Worm (Caenorhabditis elegans): ENCODE data around the gene henn-1.

henn-1 gene

ce11 chrIII:8232634-8233033 lies at the start of gene henn-1:
Gene henn-1 (plus strand): TSS chrIII:8232651.
- TF ChIP-seq nhr-28 (tag; optimal IDR thresholded peaks at IDR 0.05) (no peak), unc-120 (tag; optimal IDR thresholded peaks at IDR 0.05; ENCODE audit: poor library complexity, severe bottlenecking) (no peak), nhr-76 (tag; optimal IDR thresholded peaks at IDR 0.05) (no peak), mab-5 (tag; optimal IDR thresholded peaks at IDR 0.05) (no peak), ztf-11 (tag; optimal IDR thresholded peaks at IDR 0.05) (no peak), ham-2 (GFP tag; optimal IDR thresholded peaks at IDR 0.05) (no peak), lsy-2 (tag; optimal IDR thresholded peaks at IDR 0.05) (no peak), pha-4 (tag; optimal IDR thresholded peaks at IDR 0.05) (no peak), ceh-39 (tag; optimal IDR thresholded peaks at IDR 0.05) (no peak), cnd-1 (tag; optimal IDR thresholded peaks at IDR 0.05) (no peak), sptf-1 (tag; optimal IDR thresholded peaks at IDR 0.05) (no peak), ceh-43 (GFP tag; optimal IDR thresholded peaks at IDR 0.05) (no peak), mep-1 (tag; optimal IDR thresholded peaks at IDR 0.05) (no peak), flh-1 (GFP tag; optimal IDR thresholded peaks at IDR 0.05) (no peak), blmp-1 (tag; optimal IDR thresholded peaks at IDR 0.05) (no peak), mls-2 (tag; optimal IDR thresholded peaks at IDR 0.05) (no peak), drap-1 (GFP tag; optimal IDR thresholded peaks at IDR 0.05) (no peak), zip-8 (tag; optimal IDR thresholded peaks at IDR 0.05) (no peak), hlh-1 (tag; optimal IDR thresholded peaks at IDR 0.05) (no peak), elt-1 (tag; optimal IDR thresholded peaks at IDR 0.05; ENCODE audit: borderline replicate concordance, insufficient read depth) (no peak)

DNA sequence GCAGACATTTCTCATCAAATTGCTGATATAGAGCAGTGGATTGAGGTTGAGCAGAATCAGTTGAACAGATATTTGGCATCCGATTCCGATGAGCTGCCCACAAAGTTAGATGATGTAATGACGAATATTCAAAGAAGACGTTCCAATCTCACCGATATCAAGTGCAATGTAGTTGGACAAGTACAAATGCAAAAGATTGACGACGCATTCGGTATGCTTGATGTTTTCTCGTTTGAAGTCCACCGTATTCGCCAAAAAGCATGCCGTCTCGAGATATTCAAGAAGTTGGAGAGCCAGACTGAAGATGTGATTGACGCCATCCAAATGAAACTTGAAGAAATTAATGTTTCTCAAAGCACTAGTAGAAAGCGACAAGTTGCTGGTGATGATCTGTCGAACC lies 47.3 kb upstream of the henn-1 start:
- TF ChIP-seq unc-39 (tag; optimal IDR thresholded peaks at IDR 0.05) (no peak), drap-1 (GFP tag; optimal IDR thresholded peaks at IDR 0.05) (no peak), lin-32 (GFP tag; optimal IDR thresholded peaks at IDR 0.05) (no peak), flh-1 (GFP tag; optimal IDR thresholded peaks at IDR 0.05) (no peak)

DNA sequence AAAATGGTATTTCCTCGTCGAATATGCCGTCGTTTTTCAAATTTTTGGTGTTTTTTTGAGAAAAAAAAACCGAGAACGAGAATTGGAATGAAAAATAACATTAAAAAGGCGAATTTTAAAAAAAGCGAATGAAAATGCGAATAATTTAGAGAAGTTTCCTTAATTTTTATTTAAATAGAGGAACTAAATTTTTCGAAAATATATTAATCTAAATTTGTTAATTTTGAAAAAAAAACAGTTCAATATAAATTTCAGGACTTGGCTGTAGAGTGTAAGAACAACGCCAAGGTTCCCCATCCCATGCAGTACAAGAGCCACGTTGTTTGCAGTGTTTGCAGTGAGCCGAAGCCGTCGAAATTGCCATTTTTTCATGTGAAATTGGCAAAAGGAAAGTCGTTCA lies 41.9 kb upstream of the henn-1 start, which contains the start of gene C50C3.19:
TSS of gene C50C3.19 (plus strand) at position 301 of the 400 bp plus-strand sequence.
- TF ChIP-seq ceh-83 (GFP tag; optimal IDR thresholded peaks at IDR 0.05) (no peak), ces-1 (GFP tag; optimal IDR thresholded peaks at IDR 0.05) (no peak), sptf-1 (tag; optimal IDR thresholded peaks at IDR 0.05) (no peak), nhr-12 (tag; optimal IDR thresholded peaks at IDR 0.05) (no peak), mls-2 (tag; optimal IDR thresholded peaks at IDR 0.05) (no peak), flh-1 (GFP tag; optimal IDR thresholded peaks at IDR 0.05) (no peak), mab-5 (tag; optimal IDR thresholded peaks at IDR 0.05) (no peak), blmp-1 (tag; optimal IDR thresholded peaks at IDR 0.05) (no peak), mep-1 (tag; optimal IDR thresholded peaks at IDR 0.05) (no peak)

- TF ChIP-seq nhr-237 (tag; optimal IDR thresholded peaks at IDR 0.05) (no peak), flh-1 (GFP tag; optimal IDR thresholded peaks at IDR 0.05) (no peak), unc-120 (tag; optimal IDR thresholded peaks at IDR 0.05; ENCODE audit: poor library complexity, severe bottlenecking) (no peak), ceh-39 (tag; optimal IDR thresholded peaks at IDR 0.05) (no peak), drap-1 (GFP tag; optimal IDR thresholded peaks at IDR 0.05) (no peak), mls-2 (tag; optimal IDR thresholded peaks at IDR 0.05) (no peak), ztf-11 (tag; optimal IDR thresholded peaks at IDR 0.05) (no peak), sem-2 (GFP tag; optimal IDR thresholded peaks at IDR 0.05) (no peak), ceh-43 (GFP tag; optimal IDR thresholded peaks at IDR 0.05) (no peak), elt-3 (tag; optimal IDR thresholded peaks at IDR 0.05) (no peak), mep-1 (tag; optimal IDR thresholded peaks at IDR 0.05) (no peak), sptf-1 (tag; optimal IDR thresholded peaks at IDR 0.05) (no peak), nhr-2 (tag; optimal IDR thresholded peaks at IDR 0.05) (no peak), ceh-83 (GFP tag; optimal IDR thresholded peaks at IDR 0.05) (no peak), blmp-1 (tag; optimal IDR thresholded peaks at IDR 0.05) (no peak)
Measured at ce11 chrIII:8191695-8192094, 40.8 kb upstream of the henn-1 start, which contains the start of gene C50C3.1. Gene C50C3.1 (plus strand): TSS chrIII:8191995.

- TF ChIP-seq snpc-4 (tag; optimal IDR thresholded peaks at IDR 0.05) (no peak), elt-1 (tag; optimal IDR thresholded peaks at IDR 0.05; ENCODE audit: borderline replicate concordance, insufficient read depth) (no peak), bed-3 (GFP tag; optimal IDR thresholded peaks at IDR 0.05) (no peak), ces-1 (GFP tag; optimal IDR thresholded peaks at IDR 0.05) (no peak), M03D4.4 (tag; optimal IDR thresholded peaks at IDR 0.05) (no peak), ceh-39 (tag; optimal IDR thresholded peaks at IDR 0.05) (no peak), nhr-28 (tag; optimal IDR thresholded peaks at IDR 0.05) (no peak), lin-13 (tag; optimal IDR thresholded peaks at IDR 0.05) (no peak), tbx-8 (GFP tag; optimal IDR thresholded peaks at IDR 0.05) (no peak), mab-5 (tag; optimal IDR thresholded peaks at IDR 0.05) (no peak), zip-8 (tag; optimal IDR thresholded peaks at IDR 0.05) (no peak), unc-62 (GFP tag; optimal IDR thresholded peaks at IDR 0.05) (no peak), ham-2 (GFP tag; optimal IDR thresholded peaks at IDR 0.05) (no peak), nhr-2 (tag; optimal IDR thresholded peaks at IDR 0.05) (no peak), nhr-12 (tag; optimal IDR thresholded peaks at IDR 0.05) (no peak), unc-120 (tag; optimal IDR thresholded peaks at IDR 0.05; ENCODE audit: poor library complexity, severe bottlenecking) (no peak), lsy-2 (tag; optimal IDR thresholded peaks at IDR 0.05) (no peak), drap-1 (GFP tag; optimal IDR thresholded peaks at IDR 0.05) (no peak), nhr-76 (tag; optimal IDR thresholded peaks at IDR 0.05) (no peak), sem-2 (GFP tag; optimal IDR thresholded peaks at IDR 0.05) (no peak)
Measured at ce11 chrIII:8199060-8199459, 33.4 kb upstream of the henn-1 start.
